Worm (Caenorhabditis elegans) whole organism, L4 larva: Measurements from ENCODE around the gene ZK1290.10.

Experiments
- F37D6.2 ChIP-seq: sonication (generic microtip); optimal IDR thresholded peaks from 2 replicates; lab custom pipeline; 2016; ENCODE audit warnings: mild to moderate bottlenecking, missing genetic modification characterization, missing compliant biosample characterization
- ceh-28 ChIP-seq: fragments of 150-350 bp; optimal IDR thresholded peaks from 2 replicates; lab custom pipeline; 2014; ENCODE audit warnings: missing biosample characterization, missing genetic modification reagents, missing genetic modification characterization
- duxl-1 ChIP-seq: sonication (generic microtip); optimal IDR thresholded peaks from 2 replicates; lab custom pipeline; 2016; ENCODE audit warnings: mild to moderate bottlenecking, missing genetic modification characterization, moderate library complexity, missing compliant biosample characterization; ENCODE audit not compliant: poor library complexity
- dve-1 ChIP-seq: sonication (generic microtip); optimal IDR thresholded peaks from 2 replicates; lab custom pipeline; 2017; ENCODE audit warnings: antibody characterized with exemption, mild to moderate bottlenecking, missing genetic modification characterization, missing compliant biosample characterization; ENCODE audit not compliant: insufficient read depth
- fkh-10 ChIP-seq: fragments of 150-350 bp; optimal IDR thresholded peaks from 2 replicates; lab custom pipeline; 2014; ENCODE audit warnings: missing biosample characterization, missing genetic modification reagents, missing genetic modification characterization
- lin-15B ChIP-seq: fragments of 150-350 bp; sonication (generic microtip); optimal IDR thresholded peaks from 3 replicates; lab custom pipeline; 2014; ENCODE audit warnings: missing biosample characterization, missing genetic modification characterization
- mdl-1 ChIP-seq, 2 experiments: fragments of 150-350 bp in 1 of 2; sonication (generic microtip) in 1 of 2; optimal IDR thresholded peaks; 2 replicates each; lab custom pipeline; 2014 to 2017; ENCODE audit warnings: missing biosample characterization in 2 of 2, missing genetic modification characterization in 2 of 2
- nhr-25 ChIP-seq: sonication (generic microtip); optimal IDR thresholded peaks from 2 replicates; lab custom pipeline; 2017; ENCODE audit warnings: missing genetic modification characterization, mild to moderate bottlenecking, missing compliant biosample characterization, antibody characterized with exemption, moderate library complexity, borderline replicate concordance; ENCODE audit not compliant: insufficient read depth
- nhr-41 ChIP-seq: fragments of 200-800 bp; sonication (Bioruptor generic); IDR thresholded peaks from 2 replicates; pipeline ENCODE4 v1.3.6; 2022; ENCODE audit warnings: missing genetic modification reagents, missing genetic modification characterization, missing compliant biosample characterization
- pqm-1 ChIP-seq: sonication (generic microtip); optimal IDR thresholded peaks from 2 replicates; lab custom pipeline; 2017; ENCODE audit warnings: missing biosample characterization, missing genetic modification characterization
- spr-1 ChIP-seq: sonication (generic microtip); optimal IDR thresholded peaks from 2 replicates; lab custom pipeline; 2016; ENCODE audit warnings: mild to moderate bottlenecking, missing genetic modification characterization, missing compliant biosample characterization
- tra-1 ChIP-seq: fragments of 200-800 bp; sonication (Bioruptor generic); IDR thresholded peaks from 2 replicates; pipeline ENCODE4 v1.3.6; 2022; ENCODE audit warnings: missing genetic modification reagents, missing genetic modification characterization, missing compliant biosample characterization

- TF ChIP-seq tra-1, result no peak
- TF ChIP-seq mdl-1 (tag; optimal IDR thresholded peaks at IDR 0.05; lab: Kevin White, UChicago), result no peak
- TF ChIP-seq dve-1 (tag; lab: Kevin White, UChicago), result no peak
- TF ChIP-seq duxl-1, result no peak
- no peak for TF ChIP-seq pqm-1 (tag; lab: Kevin White, UChicago)
- TF ChIP-seq ceh-28 (tag; lab: Kevin White, UChicago), result no peak
- TF ChIP-seq F37D6.2 (tag; lab: Kevin White, UChicago), result no peak
- TF ChIP-seq fkh-10 (GFP tag; lab: Kevin White, UChicago), result no peak
- TF ChIP-seq nhr-41 (GFP tag; lab: Robert Waterston, UW), result no peak
- no peak for TF ChIP-seq nhr-25
- TF ChIP-seq lin-15B, result no peak
- no peak for TF ChIP-seq spr-1 (tag; lab: Kevin White, UChicago)
These were observed 5.7 kb downstream of the ZK1290.10 start, which contains the start of gene fbxa-224 for ce11 chrII:7548044-7548443.
